Fruit fly (Drosophila melanogaster): Measurements from ENCODE around the gene RpS19b.

Gene RpS19b

dm6 chr3R:23915042-23915428 is 18.3 kb downstream of the RpS19b start (continued):
- peak; percentile 29 for TF ChIP-seq ems (GFP tag; optimal IDR thresholded peaks at IDR 0.05)
- TF ChIP-seq CG3281 (GFP tag; optimal IDR thresholded peaks at IDR 0.05) = peak; percentile 31
- 0 out of 2 replicates have a peak, but pooled peaks have one; percentile 15 for TF ChIP-seq CG14667 (GFP tag; IDR thresholded peaks at IDR 0.05)
- peak; percentile 26; the same call in 1 of the 2 replicates for TF ChIP-seq CG6689 (GFP tag; IDR thresholded peaks at IDR 0.05)
- TF ChIP-seq ttk (GFP tag; IDR thresholded peaks at IDR 0.05) = peak; percentile 40; the same call in 1 of the 2 replicates
- TF ChIP-seq Eip74EF (GFP tag; optimal IDR thresholded peaks at IDR 0.05) = no peak
- TF ChIP-seq Hey (tag; optimal IDR thresholded peaks at IDR 0.05) = no peak
- peak; percentile 54 for TF ChIP-seq lmd (GFP tag; IDR thresholded peaks at IDR 0.05)
- no peak for TF ChIP-seq CG1233 (GFP tag; optimal IDR thresholded peaks at IDR 0.05)
- TF ChIP-seq MTF-1 (GFP tag; optimal IDR thresholded peaks at IDR 0.05; ENCODE audit: borderline replicate concordance) = no peak
- no peak for TF ChIP-seq Rx (GFP tag; IDR thresholded peaks at IDR 0.05)
- peak; percentile 34; the same call in 1 of the 2 replicates for TF ChIP-seq slbo (GFP tag; IDR thresholded peaks at IDR 0.05)
- TF ChIP-seq nmo (GFP tag; optimal IDR thresholded peaks at IDR 0.05) = peak; percentile 11
- 0 out of 3 replicates have a peak, but pooled peaks have one; percentile 41 for TF ChIP-seq ci (GFP tag; IDR thresholded peaks at IDR 0.05)
- TF ChIP-seq ssp (GFP tag; IDR thresholded peaks at IDR 0.05) = peak; percentile 10; the same call in 1 of the 2 replicates
- TF ChIP-seq CG2120 (GFP tag; optimal IDR thresholded peaks at IDR 0.05) = peak; percentile 50
- TF ChIP-seq dpn (GFP tag; optimal IDR thresholded peaks at IDR 0.05) = peak in 1 of 2 experiments; percentile 34
- peak; percentile 39; the same call in 1 of the 2 replicates for TF ChIP-seq esg (GFP tag; conservative IDR thresholded peaks at IDR 0.05)
- TF ChIP-seq ind (GFP tag; optimal IDR thresholded peaks at IDR 0.05) = peak; percentile 54
- TF ChIP-seq Rfx (GFP tag; IDR thresholded peaks at IDR 0.05) = peak; percentile 57
- TF ChIP-seq CG1603 (tag; optimal IDR thresholded peaks at IDR 0.05) = peak; percentile 58
- TF ChIP-seq vvl (GFP tag; IDR thresholded peaks at IDR 0.05) = peak; percentile 65
- no peak for TF ChIP-seq Trl (optimal IDR thresholded peaks at IDR 0.05)
- TF ChIP-seq Trl (GFP tag; optimal IDR thresholded peaks at IDR 0.05) = peak; percentile 7
- no peak for TF ChIP-seq jumu (GFP tag; optimal IDR thresholded peaks at IDR 0.05)
- TF ChIP-seq CG15269 (tag; optimal IDR thresholded peaks at IDR 0.05) = peak; percentile 11
- TF ChIP-seq CG14014 (GFP tag; IDR thresholded peaks at IDR 0.05) = peak; percentile 71
- peak; percentile 64; the same call in 1 of the 2 replicates for TF ChIP-seq Xrp1 (GFP tag; IDR thresholded peaks at IDR 0.05)
- peak; percentile 46 for TF ChIP-seq Hmr (GFP tag; optimal IDR thresholded peaks at IDR 0.05)
- no peak for TF ChIP-seq Spps (tag; optimal IDR thresholded peaks at IDR 0.05)
- TF ChIP-seq Dp (GFP tag; optimal IDR thresholded peaks at IDR 0.05) = no peak
- peak; percentile 63 for TF ChIP-seq gem (tag; optimal IDR thresholded peaks at IDR 0.05)
- peak; percentile 38 for TF ChIP-seq dmrt99B (tag; optimal IDR thresholded peaks at IDR 0.05)
- peak; percentile 16 for TF ChIP-seq CG13775 (GFP tag; optimal IDR thresholded peaks at IDR 0.05)
- TF ChIP-seq usp (GFP tag; optimal IDR thresholded peaks at IDR 0.05) = no peak
- peak; percentile 2 for TF ChIP-seq CG6254 (GFP tag; optimal IDR thresholded peaks at IDR 0.05)
- TF ChIP-seq ab (GFP tag; optimal IDR thresholded peaks at IDR 0.05) = no peak
- TF ChIP-seq CG9932 (GFP tag; IDR thresholded peaks at IDR 0.05) = peak; percentile 57
- TF ChIP-seq al (GFP tag; IDR thresholded peaks at IDR 0.05) = peak; percentile 46; the same call in 1 of the 2 replicates
- peak; percentile 5 for TF ChIP-seq PHDP (tag; optimal IDR thresholded peaks at IDR 0.05)
- TF ChIP-seq ase (GFP tag; IDR thresholded peaks at IDR 0.05) = no peak
- TF ChIP-seq H2.0 (GFP tag; IDR thresholded peaks at IDR 0.05) = peak; percentile 51; the same call in 1 of the 2 replicates
- peak; percentile 37; the same call in 1 of the 2 replicates for TF ChIP-seq HLH3B (GFP tag; IDR thresholded peaks at IDR 0.05)
- peak; percentile 33 for TF ChIP-seq Hr3 (GFP tag; optimal IDR thresholded peaks at IDR 0.05)
- TF ChIP-seq CG4424 (GFP tag; optimal IDR thresholded peaks at IDR 0.05) = peak; percentile 41
- peak; percentile 34; the same call in 1 of the 2 replicates for TF ChIP-seq E2f1 (GFP tag; IDR thresholded peaks at IDR 0.05)
- peak; percentile 34; the same call in 1 of the 2 replicates for TF ChIP-seq crol (GFP tag; IDR thresholded peaks at IDR 0.05)
- TF ChIP-seq CG10366 (GFP tag; IDR thresholded peaks at IDR 0.05) = 0 out of 2 replicates have a peak, but pooled peaks have one; percentile 36
- TF ChIP-seq Taf1 (GFP tag; IDR thresholded peaks at IDR 0.05) = 0 out of 2 replicates have a peak, but pooled peaks have one; percentile 27
- TF ChIP-seq az2 (GFP tag; optimal IDR thresholded peaks at IDR 0.05) = peak; percentile 9
- TF ChIP-seq sob (GFP tag; IDR thresholded peaks at IDR 0.05) = peak; percentile 60; the same call in 1 of the 2 replicates
